Worm (Caenorhabditis elegans) whole organism, L3 larva: ENCODE data around the gene sec-61.A.

Experiments
- R02D3.7 ChIP-seq: fragments of 150-350 bp; optimal IDR thresholded peaks from 2 replicates; lab custom pipeline; 2014; ENCODE audit warnings: missing biosample characterization, missing genetic modification characterization
- ZK546.5 ChIP-seq: sonication (generic microtip); optimal IDR thresholded peaks from 2 replicates; lab custom pipeline; 2017; ENCODE audit warnings: missing biosample characterization, missing genetic modification characterization
- aly-2 ChIP-seq: fragments of 150-350 bp; optimal IDR thresholded peaks from 2 replicates; lab custom pipeline; 2014; ENCODE audit warnings: missing biosample characterization, missing genetic modification characterization
- ama-1 ChIP-seq: fragments of 150-350 bp; optimal IDR thresholded peaks from 2 replicates; lab custom pipeline; 2018
- ceh-16 ChIP-seq: sonication (generic microtip); optimal IDR thresholded peaks from 2 replicates; lab custom pipeline; 2017; ENCODE audit warnings: missing biosample characterization, missing genetic modification characterization
- ceh-28 ChIP-seq: fragments of 150-350 bp; optimal IDR thresholded peaks from 2 replicates; lab custom pipeline; 2014; ENCODE audit warnings: missing biosample characterization, missing genetic modification reagents, missing genetic modification characterization
- ceh-82 ChIP-seq: fragments of 150-350 bp; optimal IDR thresholded peaks from 2 replicates; lab custom pipeline; 2014; ENCODE audit warnings: missing biosample characterization, missing genetic modification characterization
- egl-5 ChIP-seq: fragments of 150-350 bp; optimal IDR thresholded peaks from 2 replicates; lab custom pipeline; 2017; ENCODE audit warnings: missing biosample characterization, missing genetic modification reagents, missing genetic modification characterization, inconsistent platforms
- elt-1 ChIP-seq: fragments of 150-350 bp; optimal IDR thresholded peaks from 2 replicates; lab custom pipeline; 2014; ENCODE audit warnings: missing biosample characterization, missing genetic modification characterization
- elt-3 ChIP-seq, 3 experiments: fragments of 150-350 bp in 1 of 3; sonication (generic microtip) in 2 of 3; optimal IDR thresholded peaks; 2 replicates in 2 of 3; 4 replicates in 1 of 3; lab custom pipeline; 2014 to 2017; ENCODE audit warnings: missing biosample characterization in 3 of 3, missing genetic modification characterization in 3 of 3
- fkh-10 ChIP-seq: sonication (generic microtip); optimal IDR thresholded peaks from 2 replicates; lab custom pipeline; 2017; ENCODE audit warnings: missing biosample characterization, missing genetic modification reagents, missing genetic modification characterization
- fkh-2 ChIP-seq: fragments of 150-350 bp; optimal IDR thresholded peaks from 2 replicates; lab custom pipeline; 2014; ENCODE audit warnings: missing biosample characterization, missing genetic modification reagents, missing genetic modification characterization
- fos-1 ChIP-seq: fragments of 150-350 bp; optimal IDR thresholded peaks from 2 replicates; lab custom pipeline; 2014; ENCODE audit warnings: missing biosample characterization, missing genetic modification characterization
- hmg-11 ChIP-seq: sonication (generic microtip); optimal IDR thresholded peaks from 2 replicates; lab custom pipeline; 2016; ENCODE audit warnings: missing genetic modification characterization, missing compliant biosample characterization
- lin-39 ChIP-seq: fragments of 150-350 bp; optimal IDR thresholded peaks from 2 replicates; lab custom pipeline; 2018; ENCODE audit warnings: missing biosample characterization, missing genetic modification reagents, missing genetic modification characterization
- mml-1 ChIP-seq: fragments of 150-350 bp; sonication (generic microtip); optimal IDR thresholded peaks from 3 replicates; lab custom pipeline; 2014; ENCODE audit warnings: missing biosample characterization, missing genetic modification characterization
- nfya-1 ChIP-seq: sonication (generic microtip); optimal IDR thresholded peaks from 2 replicates; lab custom pipeline; 2017; ENCODE audit warnings: missing genetic modification characterization, mild to moderate bottlenecking, missing compliant biosample characterization, antibody characterized with exemption, moderate library complexity; ENCODE audit not compliant: insufficient read depth
- nhr-237 ChIP-seq: fragments of 150-350 bp; optimal IDR thresholded peaks from 2 replicates; lab custom pipeline; 2014; ENCODE audit warnings: missing biosample characterization, missing genetic modification characterization
- nhr-25 ChIP-seq: sonication (generic microtip); optimal IDR thresholded peaks from 2 replicates; lab custom pipeline; 2017; ENCODE audit warnings: missing biosample characterization, missing genetic modification characterization
- nhr-43 ChIP-seq: sonication (generic microtip); optimal IDR thresholded peaks from 2 replicates; lab custom pipeline; 2016; ENCODE audit warnings: mild to moderate bottlenecking, missing genetic modification characterization, missing compliant biosample characterization; ENCODE audit not compliant: poor library complexity, severe bottlenecking
- nhr-76 ChIP-seq: fragments of 150-350 bp; sonication (generic microtip); optimal IDR thresholded peaks from 5 replicates; lab custom pipeline; 2014; ENCODE audit warnings: missing biosample characterization, missing genetic modification characterization
- nhr-77 ChIP-seq: fragments of 150-350 bp; optimal IDR thresholded peaks from 2 replicates; lab custom pipeline; 2014; ENCODE audit warnings: missing biosample characterization, missing genetic modification characterization
- pqm-1 ChIP-seq: fragments of 150-350 bp; optimal IDR thresholded peaks from 2 replicates; lab custom pipeline; 2017; ENCODE audit warnings: missing biosample characterization, missing genetic modification characterization, inconsistent platforms
- skn-1 ChIP-seq: fragments of 150-350 bp; optimal IDR thresholded peaks from 2 replicates; lab custom pipeline; 2014; ENCODE audit warnings: missing biosample characterization, missing genetic modification characterization
- snpc-4 ChIP-seq: fragments of 150-350 bp; optimal IDR thresholded peaks from 2 replicates; lab custom pipeline; 2014; ENCODE audit warnings: missing biosample characterization, missing genetic modification characterization
- unc-62 ChIP-seq: fragments of 150-350 bp; sonication (generic microtip); optimal IDR thresholded peaks from 4 replicates; lab custom pipeline; 2014; ENCODE audit warnings: missing biosample characterization, missing genetic modification reagents, missing genetic modification characterization
- zag-1 ChIP-seq: fragments of 150-350 bp; optimal IDR thresholded peaks from 2 replicates; lab custom pipeline; 2014; ENCODE audit warnings: missing biosample characterization, missing genetic modification characterization
- ztf-11 ChIP-seq: fragments of 150-350 bp; optimal IDR thresholded peaks from 2 replicates; lab custom pipeline; 2014; ENCODE audit warnings: missing biosample characterization, missing genetic modification characterization
- ztf-4 ChIP-seq: fragments of 150-350 bp; optimal IDR thresholded peaks from 2 replicates; lab custom pipeline; 2014; ENCODE audit warnings: missing biosample characterization, missing genetic modification characterization

The sec-61.A gene

DNA sequence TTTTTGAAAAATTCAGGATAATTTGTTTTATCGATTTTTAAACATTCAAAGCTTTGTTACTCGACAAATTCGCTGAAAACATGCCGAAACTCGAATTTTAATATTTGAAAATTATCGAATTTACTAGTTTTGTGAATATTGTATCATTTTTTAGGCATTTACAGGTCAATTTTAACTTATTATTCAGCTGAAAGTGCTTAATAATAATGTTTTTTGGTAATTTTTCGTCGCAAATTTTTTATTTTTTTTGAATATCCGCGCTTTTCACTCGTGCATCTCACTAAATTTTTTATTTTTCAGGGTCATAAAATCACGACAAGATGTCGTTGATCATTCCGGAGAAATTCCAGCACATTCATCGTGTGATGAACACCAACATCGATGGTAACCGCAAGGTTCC is 315 bp upstream of the sec-61.A start, which contains the start of gene rps-18:
TSS of gene rps-18 (plus strand) at position 301 of the 400 bp plus-strand sequence.
- no peak for TF ChIP-seq skn-1 (tag; lab: Kevin White, UChicago)

DNA sequence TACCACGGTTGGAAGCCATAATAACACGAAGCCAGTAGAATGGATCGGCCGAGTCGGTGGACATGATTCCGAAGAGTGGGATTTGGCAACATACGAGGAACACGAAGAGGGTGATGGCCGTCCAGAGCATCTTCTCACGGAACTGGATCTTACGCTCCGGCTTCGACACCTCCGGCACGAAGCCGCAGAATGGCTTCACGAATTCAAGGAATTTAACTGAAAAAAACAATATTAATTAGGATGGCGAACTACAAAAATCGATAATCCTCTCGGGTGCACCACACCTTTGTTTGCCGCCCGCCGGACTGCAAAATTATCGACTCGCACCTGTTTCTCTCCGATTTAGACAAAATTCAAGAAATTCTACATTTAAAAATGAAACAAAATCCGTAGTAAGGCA is 863 bp downstream of the sec-61.A start:
- TF ChIP-seq ceh-82, result no peak

DNA sequence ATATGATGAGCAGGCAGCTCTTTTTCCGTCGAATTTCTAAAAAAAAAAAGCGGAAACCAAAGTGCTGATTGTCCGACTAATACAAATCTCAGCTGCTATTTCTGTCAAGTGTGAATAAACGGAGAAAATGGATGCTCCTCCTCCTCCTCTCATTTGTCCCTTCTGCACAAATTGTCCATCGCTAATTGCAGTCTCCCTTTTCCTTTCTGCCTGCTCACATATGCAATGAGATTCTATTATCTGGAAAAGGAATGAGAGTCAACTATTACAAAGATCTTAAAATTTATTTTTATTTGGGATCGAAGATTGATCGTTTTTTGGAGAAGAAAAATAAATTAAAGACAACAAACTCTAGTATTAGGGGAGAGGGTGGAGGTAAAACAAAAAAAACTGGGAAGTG is 2.8 kb downstream of the sec-61.A start:
- TF ChIP-seq nfya-1 (tag; lab: Kevin White, UChicago), result no peak
- TF ChIP-seq ztf-11 (tag; lab: Kevin White, UChicago), result no peak
- TF ChIP-seq nhr-76, result no peak
- peak; percentile 14 for TF ChIP-seq pqm-1 (tag; lab: Kevin White, UChicago)
- no peak for TF ChIP-seq nhr-237 (tag; lab: Kevin White, UChicago)
- no peak for TF ChIP-seq mml-1
- peak; percentile 3 for TF ChIP-seq ceh-82
- TF ChIP-seq fkh-10 (GFP tag; lab: Kevin White, UChicago), result no peak
- TF ChIP-seq skn-1 (tag; lab: Kevin White, UChicago), result peak; percentile 9
- peak; percentile 62 for TF ChIP-seq ama-1
- peak; percentile 50 for TF ChIP-seq nhr-43 (tag; lab: Kevin White, UChicago)

DNA sequence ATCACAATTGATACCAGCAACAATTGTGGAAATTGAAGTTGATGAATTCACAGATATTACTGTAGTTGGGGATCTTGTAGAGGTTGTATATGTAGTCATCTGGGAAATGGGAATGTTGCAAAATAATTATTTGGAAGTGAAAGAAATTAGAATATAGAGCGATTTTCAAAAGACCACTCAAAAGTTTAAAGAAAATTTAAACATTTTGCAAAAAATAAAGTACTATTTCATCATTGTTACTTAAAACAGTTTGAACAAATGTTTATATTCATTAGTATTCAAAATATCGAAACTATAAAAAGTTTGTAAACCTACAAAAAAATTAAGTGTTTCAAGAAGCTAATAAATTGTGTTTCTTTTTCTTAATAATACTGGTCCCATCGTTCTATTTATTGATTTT is 8.8 kb downstream of the sec-61.A start, which contains the start of gene Y57G11C.46:
TSS of gene Y57G11C.46 (minus strand) at position 101 of the 400 bp plus-strand sequence.
- TF ChIP-seq nfya-1 (tag; lab: Kevin White, UChicago) (no peak), ztf-4 (tag; lab: Kevin White, UChicago) (no peak), fos-1 (tag; lab: Kevin White, UChicago) (no peak), ceh-28 (tag; lab: Kevin White, UChicago) (no peak), R02D3.7 (tag; lab: Kevin White, UChicago) (no peak), pqm-1 (tag; lab: Kevin White, UChicago) (no peak), ceh-16 (tag; lab: Kevin White, UChicago) (no peak), fkh-2 (tag; lab: Kevin White, UChicago) (no peak), unc-62 (GFP tag; lab: Kevin White, UChicago) (no peak)

DNA sequence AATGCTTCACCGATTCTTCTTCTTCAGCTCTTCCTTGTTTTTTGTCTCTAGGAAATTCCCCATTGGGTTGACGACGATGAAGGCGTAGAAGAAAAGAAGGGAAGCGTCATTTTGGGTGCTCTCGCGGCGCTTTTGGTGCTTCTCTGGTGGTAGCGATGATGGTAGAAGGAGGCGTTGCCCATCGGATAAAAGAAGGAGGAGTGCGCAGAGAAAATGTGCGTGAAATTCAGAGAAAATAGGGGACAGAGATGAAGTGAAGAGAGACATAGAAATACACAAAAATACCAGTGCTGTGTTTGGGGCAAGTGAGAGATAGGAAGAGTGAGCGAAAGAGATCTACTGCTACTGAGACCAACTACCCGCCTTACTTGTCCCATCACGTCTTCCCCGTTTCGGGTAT is 18.2 kb downstream of the sec-61.A start, which contains the start of gene oig-5:
TSS of gene oig-5 (plus strand) at position 301 of the 400 bp plus-strand sequence.
- TF ChIP-seq unc-62 (GFP tag; lab: Kevin White, UChicago), result no peak
- peak; percentile 3 for TF ChIP-seq lin-39 (tag; lab: Kevin White, UChicago)
- TF ChIP-seq nhr-77, result no peak
- TF ChIP-seq hmg-11 (tag; lab: Kevin White, UChicago), result no peak
- no peak for TF ChIP-seq mml-1

DNA sequence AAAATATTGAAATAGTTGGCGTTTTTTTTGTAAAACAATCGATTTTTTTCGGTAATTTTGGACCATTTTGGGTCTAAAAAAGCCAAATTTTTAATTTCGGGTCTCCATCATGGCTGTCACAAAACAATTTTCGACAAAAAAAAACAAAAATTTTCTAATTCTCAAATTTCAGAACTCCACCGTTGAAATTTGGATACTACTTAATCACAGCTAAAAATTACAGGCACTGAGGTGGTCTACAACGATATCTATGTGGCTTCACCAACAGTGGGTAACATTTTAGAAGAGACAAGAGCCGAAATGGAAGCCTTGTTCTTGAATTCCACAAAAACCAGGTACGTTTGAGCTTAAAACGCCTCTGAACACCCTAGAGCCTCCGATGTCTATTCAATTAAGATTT is 22.7 kb downstream of the sec-61.A start, which contains the start of gene Y57G11C.1142:
TSS of gene Y57G11C.1142 (plus strand) at position 301 of the 400 bp plus-strand sequence.
- TF ChIP-seq egl-5, result no peak
- TF ChIP-seq zag-1 (tag; lab: Kevin White, UChicago), result no peak
- no peak for TF ChIP-seq elt-1 (tag; lab: Kevin White, UChicago)
- TF ChIP-seq elt-3 (tag; optimal IDR thresholded peaks at IDR 0.05; lab: Kevin White, UChicago), result no peak
- TF ChIP-seq nhr-25 (tag; lab: Kevin White, UChicago), result no peak
- no peak for TF ChIP-seq ZK546.5
- TF ChIP-seq nhr-77, result no peak
- TF ChIP-seq aly-2 (tag; lab: Kevin White, UChicago), result no peak

DNA sequence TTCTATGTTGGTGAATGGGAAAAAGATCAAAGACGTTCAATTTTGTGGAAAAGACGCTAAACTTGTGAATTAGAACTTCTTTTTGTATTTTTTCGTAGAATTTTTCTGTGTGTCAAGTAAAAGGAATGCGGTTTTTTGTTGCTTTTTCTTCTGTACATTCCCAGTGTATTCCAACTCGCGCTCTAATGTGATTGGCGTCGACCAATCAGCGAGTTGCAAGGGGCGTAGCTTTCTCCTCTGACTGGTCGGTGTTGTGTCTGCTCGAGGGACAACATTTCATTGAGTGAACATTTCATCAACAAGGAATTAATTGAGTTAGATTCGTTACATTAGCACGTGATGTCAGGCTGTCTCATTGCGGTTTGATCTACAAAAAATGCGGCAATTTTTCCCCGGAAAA is 24.1 kb downstream of the sec-61.A start:
- peak; percentile 57 for TF ChIP-seq nfya-1 (tag; lab: Kevin White, UChicago)
- TF ChIP-seq snpc-4 (tag; lab: Kevin White, UChicago), result no peak
